Fruit fly (Drosophila melanogaster) whole organism, embryonic: ENCODE results near the gene CG13924.
A peak's percentile ranks its signal among the peaks of the same experiment; 100 is the strongest.

Experiments
- Abd-B ChIP-seq: fragments of 200-800 bp; sonication (Bioruptor generic); optimal IDR thresholded peaks from 2 replicates; lab custom pipeline; 2018; ENCODE audit warnings: missing biosample characterization, mild to moderate bottlenecking, missing genetic modification characterization, moderate library complexity
- Antp ChIP-seq: fragments of 200-800 bp; sonication (Bioruptor generic); optimal IDR thresholded peaks from 3 replicates; lab custom pipeline; 2016; ENCODE audit warnings: missing biosample characterization, missing genetic modification characterization
- B-H1 ChIP-seq: fragments of 200-800 bp; sonication (Bioruptor generic); IDR thresholded peaks from 3 replicates; pipeline ENCODE4 v1.3.6; 2022; ENCODE audit warnings: missing biosample characterization, missing genetic modification characterization
- BtbVII ChIP-seq: fragments of 200-800 bp; sonication (Bioruptor generic); optimal IDR thresholded peaks from 3 replicates; lab custom pipeline; 2017; ENCODE audit warnings: missing biosample characterization, mild to moderate bottlenecking, missing genetic modification characterization
- CG10321 ChIP-seq: fragments of 200-800 bp; sonication (Bioruptor generic); IDR thresholded peaks from 2 replicates; pipeline ENCODE4 v1.3.6; 2022; ENCODE audit warnings: missing biosample characterization, missing genetic modification characterization
- CG10462 ChIP-seq: fragments of 200-800 bp; sonication (Bioruptor generic); optimal IDR thresholded peaks from 2 replicates; lab custom pipeline; 2016; ENCODE audit warnings: missing biosample characterization, missing genetic modification characterization
- CG12071 ChIP-seq: fragments of 200-800 bp; sonication (Bioruptor generic); optimal IDR thresholded peaks from 3 replicates; lab custom pipeline; 2018; ENCODE audit warnings: missing biosample characterization, mild to moderate bottlenecking, missing genetic modification characterization
- CG13123 ChIP-seq: fragments of 200-800 bp; sonication (Bioruptor generic); optimal IDR thresholded peaks from 2 replicates; lab custom pipeline; 2016; ENCODE audit warnings: missing biosample characterization, missing genetic modification characterization
- CG15514 ChIP-seq: fragments of 200-800 bp; sonication (Bioruptor generic); optimal IDR thresholded peaks from 3 replicates; lab custom pipeline; 2017; ENCODE audit warnings: missing biosample characterization, missing genetic modification characterization, mild to moderate bottlenecking, moderate library complexity, missing genetic modification reagents
- CG17359 ChIP-seq: fragments of 200-800 bp; sonication (Bioruptor generic); optimal IDR thresholded peaks from 3 replicates; lab custom pipeline; 2018; ENCODE audit warnings: missing biosample characterization, mild to moderate bottlenecking, missing genetic modification characterization, moderate library complexity
- CG17829 ChIP-seq: fragments of 200-800 bp; optimal IDR thresholded peaks from 2 replicates; lab custom pipeline; 2019; ENCODE audit warnings: missing biosample characterization, mild to moderate bottlenecking, missing genetic modification characterization, moderate library complexity
- CG33213 ChIP-seq: fragments of 200-800 bp; sonication (Bioruptor generic); optimal IDR thresholded peaks from 3 replicates; lab custom pipeline; 2016; ENCODE audit warnings: missing biosample characterization, missing genetic modification characterization
- CG3838 ChIP-seq: fragments of 200-800 bp; sonication (Bioruptor generic); optimal IDR thresholded peaks from 3 replicates; lab custom pipeline; 2016; ENCODE audit warnings: missing biosample characterization, missing genetic modification characterization
- CG4730 ChIP-seq: fragments of 200-800 bp; sonication (Bioruptor generic); IDR thresholded peaks from 2 replicates; pipeline ENCODE4 v1.3.6; 2022; ENCODE audit warnings: missing biosample characterization, missing genetic modification characterization
- CG4820 ChIP-seq: fragments of 200-800 bp; sonication (Bioruptor generic); optimal IDR thresholded peaks from 3 replicates; lab custom pipeline; 2016; ENCODE audit warnings: missing biosample characterization, missing genetic modification characterization
- CG6654 ChIP-seq: fragments of 200-800 bp; sonication (Bioruptor generic); optimal IDR thresholded peaks from 2 replicates; lab custom pipeline; 2017; ENCODE audit warnings: missing biosample characterization, mild to moderate bottlenecking, missing genetic modification characterization
- CG6689 ChIP-seq: fragments of 200-800 bp; sonication (Bioruptor generic); IDR thresholded peaks from 2 replicates; pipeline ENCODE4 v1.3.6; 2022; ENCODE audit warnings: missing biosample characterization, missing genetic modification characterization
- CG6791 ChIP-seq: fragments of 200-800 bp; sonication (Bioruptor generic); IDR thresholded peaks from 3 replicates; pipeline ENCODE4 v1.3.6; 2022; ENCODE audit warnings: missing biosample characterization, missing genetic modification characterization; ENCODE audit not compliant: partially characterized antibody
- CG7556 ChIP-seq: fragments of 200-800 bp; sonication (Bioruptor generic); optimal IDR thresholded peaks from 2 replicates; lab custom pipeline; 2017; ENCODE audit warnings: missing biosample characterization, mild to moderate bottlenecking, missing genetic modification characterization
- CG7786 ChIP-seq: fragments of 200-800 bp; sonication (Bioruptor generic); optimal IDR thresholded peaks from 2 replicates; lab custom pipeline; 2016; ENCODE audit warnings: missing biosample characterization, missing genetic modification characterization
- CG8388 ChIP-seq: fragments of 200-800 bp; sonication (Bioruptor generic); optimal IDR thresholded peaks from 2 replicates; lab custom pipeline; 2019; ENCODE audit warnings: missing biosample characterization, mild to moderate bottlenecking, missing genetic modification characterization, moderate library complexity
- CG9215 ChIP-seq: fragments of 200-800 bp; sonication (Bioruptor generic); IDR thresholded peaks from 2 replicates; pipeline ENCODE4 v1.3.6; 2022; ENCODE audit warnings: missing biosample characterization, missing genetic modification characterization
- D19A ChIP-seq: fragments of 200-800 bp; optimal IDR thresholded peaks from 3 replicates; lab custom pipeline; 2019; ENCODE audit warnings: missing biosample characterization, mild to moderate bottlenecking, missing genetic modification characterization, moderate library complexity
- Dad ChIP-seq: fragments of 200-800 bp; sonication (Bioruptor generic); optimal IDR thresholded peaks from 3 replicates; lab custom pipeline; 2016; ENCODE audit warnings: missing biosample characterization, missing genetic modification characterization
- Doc3 ChIP-seq: fragments of 200-800 bp; sonication (Bioruptor generic); IDR thresholded peaks from 3 replicates; pipeline ENCODE4 v1.3.6; 2022; ENCODE audit warnings: missing biosample characterization, missing genetic modification characterization; ENCODE audit not compliant: partially characterized antibody
- Eip74EF ChIP-seq, 2 experiments: fragments of 200-800 bp in 1 of 2; fragments of >200 bp in 1 of 2; sonication (Bioruptor generic) in 1 of 2; optimal IDR thresholded peaks; 2 replicates each; lab custom pipeline; 2017 to 2019; ENCODE audit warnings: missing biosample characterization in 2 of 2, missing genetic modification characterization in 2 of 2, mild to moderate bottlenecking in 1 of 2, moderate library complexity in 1 of 2
- Elba2 ChIP-seq: fragments of 200-800 bp; sonication (Bioruptor generic); optimal IDR thresholded peaks from 3 replicates; lab custom pipeline; 2016; ENCODE audit warnings: missing biosample characterization, missing genetic modification characterization
- Ets65A ChIP-seq: fragments of 200-800 bp; sonication (Bioruptor generic); peaks from one replicate; lab custom pipeline; 2016; ENCODE audit warnings: missing biosample characterization, missing genetic modification characterization
- Hmr ChIP-seq: fragments of 200-800 bp; sonication (Bioruptor generic); optimal IDR thresholded peaks from 3 replicates; lab custom pipeline; 2017; ENCODE audit warnings: mild to moderate bottlenecking, missing biosample characterization, missing genetic modification reagents, missing genetic modification characterization
- Neu2 ChIP-seq: fragments of 200-800 bp; sonication (Bioruptor generic); optimal IDR thresholded peaks from 3 replicates; lab custom pipeline; 2016; ENCODE audit warnings: missing biosample characterization, missing genetic modification characterization, borderline replicate concordance
- Oaz ChIP-seq: fragments of 200-800 bp; sonication (Bioruptor generic); IDR thresholded peaks from 2 replicates; pipeline ENCODE4 v1.3.6; 2022; ENCODE audit warnings: missing biosample characterization, missing genetic modification characterization
- Ravus ChIP-seq: fragments of 200-800 bp; sonication (Bioruptor generic); IDR thresholded peaks from 2 replicates; pipeline ENCODE4 v1.3.6; 2022; ENCODE audit warnings: missing biosample characterization, missing genetic modification characterization
- ap ChIP-seq: fragments of 200-800 bp; sonication (Bioruptor generic); IDR thresholded peaks from 2 replicates; pipeline ENCODE4 v1.3.6; 2022; ENCODE audit warnings: missing biosample characterization, missing genetic modification characterization
- ase ChIP-seq: fragments of 200-800 bp; sonication (Bioruptor generic); IDR thresholded peaks from 3 replicates; pipeline ENCODE4 v1.3.6; 2022; ENCODE audit warnings: missing biosample characterization, missing genetic modification characterization
- caup ChIP-seq: fragments of 200-800 bp; sonication (Bioruptor generic); optimal IDR thresholded peaks from 3 replicates; lab custom pipeline; 2017; ENCODE audit warnings: missing biosample characterization, mild to moderate bottlenecking, missing genetic modification characterization, moderate library complexity; ENCODE audit not compliant: severe bottlenecking
- fd3F ChIP-seq: fragments of 200-800 bp; sonication (Bioruptor generic); optimal IDR thresholded peaks from 2 replicates; lab custom pipeline; 2018; ENCODE audit warnings: missing biosample characterization, mild to moderate bottlenecking, missing genetic modification characterization, moderate library complexity
- ftz-f1 ChIP-seq: fragments of 200-800 bp; sonication (Bioruptor generic); optimal IDR thresholded peaks from 2 replicates; lab custom pipeline; 2016; ENCODE audit warnings: missing biosample characterization, missing genetic modification characterization
- gcm2 ChIP-seq: fragments of 200-800 bp; sonication (Bioruptor generic); optimal IDR thresholded peaks from 2 replicates; lab custom pipeline; 2016; ENCODE audit warnings: missing biosample characterization, missing genetic modification characterization
- gsb ChIP-seq: fragments of 200-800 bp; sonication (Bioruptor generic); IDR thresholded peaks from 2 replicates; pipeline ENCODE4 v1.3.6; 2022; ENCODE audit warnings: missing biosample characterization, missing genetic modification characterization
- hth ChIP-seq: fragments of >200 bp; optimal IDR thresholded peaks from 2 replicates; lab custom pipeline; 2017; ENCODE audit warnings: inconsistent platforms
- ind ChIP-seq: fragments of 200-800 bp; sonication (Bioruptor generic); optimal IDR thresholded peaks from 3 replicates; lab custom pipeline; 2016; ENCODE audit warnings: missing biosample characterization, missing genetic modification characterization
- lmd ChIP-seq: fragments of 200-800 bp; sonication (Bioruptor generic); IDR thresholded peaks from 2 replicates; pipeline ENCODE4 v1.3.6; 2022; ENCODE audit warnings: missing biosample characterization, missing genetic modification characterization
- lola ChIP-seq, 3 experiments: fragments of >200 bp in 2 of 3; fragments of 200-800 bp in 1 of 3; sonication (Bioruptor generic) in 1 of 3; optimal IDR thresholded peaks; 2 replicates each; lab custom pipeline; 2017 to 2019; ENCODE audit warnings: missing biosample characterization in 3 of 3, missing genetic modification characterization in 3 of 3, mild to moderate bottlenecking in 1 of 3, moderate library complexity in 1 of 3
- pnt ChIP-seq: fragments of 200-800 bp; sonication (Bioruptor generic); optimal IDR thresholded peaks from 3 replicates; lab custom pipeline; 2016; ENCODE audit warnings: missing biosample characterization, missing genetic modification characterization
- sr ChIP-seq: fragments of 200-800 bp; sonication (Bioruptor generic); IDR thresholded peaks from 3 replicates; pipeline ENCODE4 v1.3.6; 2022; ENCODE audit warnings: missing biosample characterization, missing genetic modification characterization
- ssp ChIP-seq: fragments of 200-800 bp; sonication (Bioruptor generic); IDR thresholded peaks from 2 replicates; pipeline ENCODE4 v1.3.6; 2022; ENCODE audit warnings: missing biosample characterization, missing genetic modification characterization
- tgo ChIP-seq: fragments of 200-800 bp; sonication (Bioruptor generic); IDR thresholded peaks from 3 replicates; pipeline ENCODE4 v1.3.6; 2022; ENCODE audit warnings: missing biosample characterization, missing genetic modification characterization
- trh ChIP-seq: fragments of 200-800 bp; sonication (Bioruptor generic); optimal IDR thresholded peaks from 2 replicates; lab custom pipeline; 2016; ENCODE audit warnings: missing biosample characterization, missing genetic modification characterization
- wdn ChIP-seq: fragments of 200-800 bp; sonication (Bioruptor generic); IDR thresholded peaks from 2 replicates; pipeline ENCODE4 v1.3.6; 2022; ENCODE audit warnings: missing biosample characterization, missing genetic modification characterization
- wek ChIP-seq: fragments of 200-800 bp; sonication (Bioruptor generic); optimal IDR thresholded peaks from 3 replicates; lab custom pipeline; 2018; ENCODE audit warnings: missing biosample characterization, mild to moderate bottlenecking, missing genetic modification characterization, moderate library complexity
- zfh1 ChIP-seq: fragments of 200-800 bp; sonication (Bioruptor generic); IDR thresholded peaks from 3 replicates; pipeline ENCODE4 v1.3.6; 2022; ENCODE audit warnings: missing biosample characterization, missing genetic modification characterization

CG13924 gene

dm6 chr3L:1880692-1881091, 10.9 kb downstream of the CG13924 start (continued):
- TF ChIP-seq CG6791 (GFP tag; lab: Robert Waterston, UW): no peak
- no peak for TF ChIP-seq CG33213
- 0 out of 2 replicates have a peak, but pooled peaks have one; percentile 29 for TF ChIP-seq CG4730
- TF ChIP-seq Ravus (GFP tag; lab: Robert Waterston, UW): no peak; the same call in 1 of the 2 replicates
- TF ChIP-seq tgo: peak; percentile 59; the same call in 2 of the 3 replicates
- TF ChIP-seq hth (lab: Kevin White, UChicago): no peak
- peak; percentile 39; the same call in 1 of the 2 replicates for TF ChIP-seq CG6689 (GFP tag; lab: Robert Waterston, UW)
- TF ChIP-seq lmd (GFP tag; lab: Robert Waterston, UW): peak; percentile 65; the same call in 1 of the 2 replicates
- TF ChIP-seq Hmr (GFP tag; lab: Kevin White, UChicago): no peak
- no peak for TF ChIP-seq gsb (GFP tag; lab: Robert Waterston, UW)
- TF ChIP-seq lola (GFP tag; optimal IDR thresholded peaks at IDR 0.05; lab: Kevin White, UChicago): no peak
- no peak for TF ChIP-seq ap (GFP tag; lab: Robert Waterston, UW)
- peak; percentile 17 for TF ChIP-seq CG17829 (tag; lab: Kevin White, UChicago)
- TF ChIP-seq ind (GFP tag; lab: Kevin White, UChicago): peak; percentile 53
- no peak for TF ChIP-seq CG10321
- TF ChIP-seq CG10462 (GFP tag; lab: Kevin White, UChicago): no peak
- TF ChIP-seq ssp (GFP tag; lab: Robert Waterston, UW): peak; percentile 59; the same call in 1 of the 2 replicates
- TF ChIP-seq CG7556 (GFP tag; lab: Kevin White, UChicago): no peak
- no peak for TF ChIP-seq Eip74EF (GFP tag; optimal IDR thresholded peaks at IDR 0.05; lab: Kevin White, UChicago)
- TF ChIP-seq CG6654 (GFP tag; lab: Kevin White, UChicago): no peak
- no peak for TF ChIP-seq Elba2 (GFP tag; lab: Kevin White, UChicago)
- TF ChIP-seq B-H1 (GFP tag; lab: Robert Waterston, UW): peak; percentile 25; the same call in 2 of the 3 replicates
- TF ChIP-seq trh (GFP tag; lab: Kevin White, UChicago): no peak
- 0 out of 2 replicates have a peak, but pooled peaks have one; percentile 28 for TF ChIP-seq Oaz (GFP tag; lab: Robert Waterston, UW)
- TF ChIP-seq zfh1 (GFP tag; lab: Robert Waterston, UW): peak; percentile 54; the same call in 1 of the 3 replicates
- peak; percentile 51 for TF ChIP-seq CG17359 (tag; lab: Kevin White, UChicago)
- no peak for TF ChIP-seq gcm2 (GFP tag; lab: Kevin White, UChicago)
- peak; percentile 6 for TF ChIP-seq pnt (GFP tag; lab: Kevin White, UChicago)
- TF ChIP-seq CG7786 (GFP tag; lab: Kevin White, UChicago): no peak
- TF ChIP-seq ase: peak; percentile 59; the same call in 1 of the 3 replicates
- TF ChIP-seq CG15514 (GFP tag; lab: Kevin White, UChicago): peak; percentile 44
- TF ChIP-seq caup (GFP tag; lab: Kevin White, UChicago): peak; percentile 19
- no peak for TF ChIP-seq Doc3 (GFP tag; lab: Robert Waterston, UW)
- peak; percentile 25 for TF ChIP-seq CG4820 (GFP tag; lab: Kevin White, UChicago)
- TF ChIP-seq Dad: peak; percentile 18
- no peak for TF ChIP-seq wdn (GFP tag; lab: Robert Waterston, UW)
- TF ChIP-seq Neu2 (GFP tag; lab: Kevin White, UChicago): no peak
- no peak for TF ChIP-seq fd3F (GFP tag; lab: Kevin White, UChicago)
- TF ChIP-seq Antp (GFP tag; lab: Kevin White, UChicago): peak; percentile 34
- peak; percentile 46 for TF ChIP-seq CG12071
- peak; percentile 24 for TF ChIP-seq BtbVII (GFP tag; lab: Kevin White, UChicago)
- TF ChIP-seq Abd-B: no peak
- TF ChIP-seq CG13123 (GFP tag; lab: Kevin White, UChicago): no peak
- no peak for TF ChIP-seq ftz-f1 (GFP tag; lab: Kevin White, UChicago)
- TF ChIP-seq Ets65A (GFP tag; lab: Kevin White, UChicago): peak; percentile 43
- 0 out of 3 replicates have a peak, but pooled peaks have one; percentile 32 for TF ChIP-seq sr
- no peak for TF ChIP-seq CG8388 (GFP tag; lab: Kevin White, UChicago)
- TF ChIP-seq D19A (tag; lab: Kevin White, UChicago): no peak
- TF ChIP-seq wek: no peak
- TF ChIP-seq CG9215 (GFP tag; lab: Robert Waterston, UW): peak; percentile 6; the same call in 1 of the 2 replicates
- TF ChIP-seq CG3838 (GFP tag; lab: Kevin White, UChicago): no peak
